Fruit fly (Drosophila melanogaster) whole organism, embryonic: ENCODE results near the gene Drice.

Experiments used
- Adf1 ChIP-seq: fragments of 200-800 bp; sonication (Bioruptor generic); IDR thresholded peaks from 2 replicates; pipeline ENCODE4 v1.3.6; 2022; ENCODE audit warnings: missing biosample characterization, missing genetic modification characterization
- B-H1 ChIP-seq: fragments of 200-800 bp; sonication (Bioruptor generic); IDR thresholded peaks from 3 replicates; pipeline ENCODE4 v1.3.6; 2022; ENCODE audit warnings: missing biosample characterization, missing genetic modification characterization
- Bgb ChIP-seq: fragments of 200-800 bp; sonication (Bioruptor generic); IDR thresholded peaks from 2 replicates; pipeline ENCODE4 v1.3.6; 2022; ENCODE audit warnings: missing biosample characterization, missing genetic modification characterization; ENCODE audit not compliant: partially characterized antibody
- CG13287 ChIP-seq: fragments of 200-800 bp; sonication (Bioruptor generic); IDR thresholded peaks from 2 replicates; pipeline ENCODE4 v1.3.6; 2022; ENCODE audit warnings: missing biosample characterization, missing genetic modification characterization; ENCODE audit not compliant: partially characterized antibody
- CG17385 ChIP-seq: fragments of 200-800 bp; sonication (Bioruptor generic); optimal IDR thresholded peaks from 3 replicates; lab custom pipeline; 2018; ENCODE audit warnings: missing biosample characterization, mild to moderate bottlenecking, missing genetic modification characterization
- CG2199 ChIP-seq: fragments of 200-800 bp; sonication (Bioruptor generic); IDR thresholded peaks from 3 replicates; pipeline ENCODE4 v1.3.6; 2022; ENCODE audit warnings: missing biosample characterization, missing genetic modification characterization
- CG31441 ChIP-seq: fragments of 200-800 bp; sonication (Bioruptor generic); IDR thresholded peaks from 2 replicates; pipeline ENCODE4 v1.3.6; 2022; ENCODE audit warnings: missing biosample characterization, missing genetic modification characterization
- CG34224 ChIP-seq: fragments of 200-800 bp; sonication (Bioruptor generic); IDR thresholded peaks from 3 replicates; pipeline ENCODE4 v1.3.6; 2022; ENCODE audit warnings: missing biosample characterization, missing genetic modification characterization; ENCODE audit not compliant: partially characterized antibody
- CG6254 ChIP-seq: fragments of 200-800 bp; sonication (Bioruptor generic); optimal IDR thresholded peaks from 3 replicates; lab custom pipeline; 2017; ENCODE audit warnings: mild to moderate bottlenecking, missing biosample characterization, missing genetic modification reagents, missing genetic modification characterization
- CG7839 ChIP-seq: fragments of 200-800 bp; sonication (Bioruptor generic); optimal IDR thresholded peaks from 3 replicates; lab custom pipeline; 2018; ENCODE audit warnings: missing biosample characterization, mild to moderate bottlenecking, missing genetic modification characterization, moderate library complexity
- Chrac-16 ChIP-seq: fragments of 200-800 bp; sonication (Bioruptor generic); optimal IDR thresholded peaks from 3 replicates; lab custom pipeline; 2016; ENCODE audit warnings: missing biosample characterization, missing genetic modification characterization
- D19A ChIP-seq: fragments of 200-800 bp; optimal IDR thresholded peaks from 3 replicates; lab custom pipeline; 2019; ENCODE audit warnings: missing biosample characterization, mild to moderate bottlenecking, missing genetic modification characterization, moderate library complexity
- D19B ChIP-seq: fragments of 200-800 bp; sonication (Bioruptor generic); optimal IDR thresholded peaks from 2 replicates; lab custom pipeline; 2017; ENCODE audit warnings: missing biosample characterization, mild to moderate bottlenecking, missing genetic modification characterization
- Deaf1 ChIP-seq: fragments of 200-800 bp; optimal IDR thresholded peaks from 3 replicates; lab custom pipeline; 2019; ENCODE audit warnings: missing biosample characterization, mild to moderate bottlenecking, missing genetic modification characterization, moderate library complexity
- Doc3 ChIP-seq: fragments of 200-800 bp; sonication (Bioruptor generic); IDR thresholded peaks from 3 replicates; pipeline ENCODE4 v1.3.6; 2022; ENCODE audit warnings: missing biosample characterization, missing genetic modification characterization; ENCODE audit not compliant: partially characterized antibody
- Dp ChIP-seq: fragments of 200-800 bp; sonication (Bioruptor generic); optimal IDR thresholded peaks from 2 replicates; lab custom pipeline; 2018; ENCODE audit warnings: missing biosample characterization, mild to moderate bottlenecking, missing genetic modification characterization, moderate library complexity
- Ets65A ChIP-seq: fragments of 200-800 bp; sonication (Bioruptor generic); peaks from one replicate; lab custom pipeline; 2016; ENCODE audit warnings: missing biosample characterization, missing genetic modification characterization
- Gsc ChIP-seq: fragments of 200-800 bp; sonication (Bioruptor generic); IDR thresholded peaks from 2 replicates; pipeline ENCODE4 v1.3.6; 2022; ENCODE audit warnings: missing biosample characterization, missing genetic modification characterization
- Hr39 ChIP-seq: fragments of >200 bp; optimal IDR thresholded peaks from 2 replicates; lab custom pipeline; 2017
- Lpt ChIP-seq: fragments of >200 bp; optimal IDR thresholded peaks from 2 replicates; lab custom pipeline; 2018; ENCODE audit warnings: missing biosample characterization, missing genetic modification characterization
- NfI ChIP-seq: fragments of 200-800 bp; sonication (Bioruptor generic); optimal IDR thresholded peaks from 3 replicates; lab custom pipeline; 2018; ENCODE audit warnings: missing biosample characterization, mild to moderate bottlenecking, missing genetic modification characterization, moderate library complexity
- Oaz ChIP-seq: fragments of 200-800 bp; sonication (Bioruptor generic); IDR thresholded peaks from 2 replicates; pipeline ENCODE4 v1.3.6; 2022; ENCODE audit warnings: missing biosample characterization, missing genetic modification characterization
- Taf1 ChIP-seq: fragments of 200-800 bp; sonication (Bioruptor generic); IDR thresholded peaks from 2 replicates; pipeline ENCODE4 v1.3.6; 2022; ENCODE audit warnings: missing biosample characterization, missing genetic modification characterization
- ab ChIP-seq: fragments of 200-800 bp; sonication (Bioruptor generic); optimal IDR thresholded peaks from 2 replicates; lab custom pipeline; 2016; ENCODE audit warnings: missing biosample characterization, missing genetic modification characterization
- ash1 ChIP-seq: fragments of 200-800 bp; sonication (Bioruptor generic); optimal IDR thresholded peaks from 2 replicates; lab custom pipeline; 2018; ENCODE audit warnings: missing biosample characterization, mild to moderate bottlenecking, missing genetic modification characterization
- bab2 ChIP-seq: fragments of 200-800 bp; sonication (Bioruptor generic); optimal IDR thresholded peaks from 2 replicates; lab custom pipeline; 2016; ENCODE audit warnings: missing biosample characterization, missing genetic modification characterization
- ham ChIP-seq: fragments of 200-800 bp; sonication (Bioruptor generic); IDR thresholded peaks from 2 replicates; pipeline ENCODE4 v1.3.6; 2022; ENCODE audit warnings: missing biosample characterization, missing genetic modification characterization
- hth ChIP-seq: fragments of >200 bp; optimal IDR thresholded peaks from 2 replicates; lab custom pipeline; 2017; ENCODE audit warnings: inconsistent platforms
- jing ChIP-seq: fragments of 200-800 bp; sonication (Bioruptor generic); optimal IDR thresholded peaks from 2 replicates; lab custom pipeline; 2018; ENCODE audit warnings: missing biosample characterization, mild to moderate bottlenecking, missing genetic modification characterization
- kay ChIP-seq: fragments of 200-800 bp; sonication (Bioruptor generic); optimal IDR thresholded peaks from 2 replicates; lab custom pipeline; 2016; ENCODE audit warnings: missing biosample characterization, missing genetic modification characterization
- nerfin-1 ChIP-seq: fragments of 200-800 bp; sonication (Bioruptor generic); optimal IDR thresholded peaks from 3 replicates; lab custom pipeline; 2019; ENCODE audit warnings: missing biosample characterization, mild to moderate bottlenecking, missing genetic modification characterization, moderate library complexity
- pan ChIP-seq, 4 experiments: fragments of >200 bp in 3 of 4; fragments of 200-800 bp in 1 of 4; sonication (Bioruptor generic) in 1 of 4; optimal IDR thresholded peaks in 3 of 4; IDR thresholded peaks in 1 of 4; 2 replicates each; pipeline versions ENCODE4 v1.3.6 to Lab custom; 2017 to 2022; ENCODE audit warnings: missing biosample characterization in 2 of 4, missing genetic modification characterization in 2 of 4, mixed read lengths in 1 of 4
- pros ChIP-seq: fragments of 200-800 bp; sonication (Bioruptor generic); optimal IDR thresholded peaks from 3 replicates; lab custom pipeline; 2019; ENCODE audit warnings: missing biosample characterization, mild to moderate bottlenecking, missing genetic modification characterization, moderate library complexity
- pum ChIP-seq: fragments of 200-800 bp; sonication (Bioruptor generic); optimal IDR thresholded peaks from 2 replicates; lab custom pipeline; 2016; ENCODE audit warnings: missing biosample characterization, missing genetic modification characterization
- row ChIP-seq: fragments of 200-800 bp; sonication (Bioruptor generic); IDR thresholded peaks from 3 replicates; pipeline ENCODE4 v1.3.6; 2022; ENCODE audit warnings: missing biosample characterization, missing genetic modification characterization
- sd ChIP-seq: fragments of 200-800 bp; sonication (Bioruptor generic); optimal IDR thresholded peaks from 3 replicates; lab custom pipeline; 2018; ENCODE audit warnings: missing biosample characterization, mild to moderate bottlenecking, missing genetic modification characterization, moderate library complexity
- sens ChIP-seq: fragments of 200-800 bp; sonication (Bioruptor generic); peaks from one replicate; lab custom pipeline; 2016; ENCODE audit warnings: missing biosample characterization, missing genetic modification characterization
- slp2 ChIP-seq: fragments of 200-800 bp; sonication (Bioruptor generic); optimal IDR thresholded peaks from 2 replicates; lab custom pipeline; 2016; ENCODE audit warnings: missing biosample characterization, missing genetic modification characterization
- z ChIP-seq: fragments of 200-800 bp; sonication (Bioruptor generic); IDR thresholded peaks from 3 replicates; pipeline ENCODE4 v1.3.6; 2022; ENCODE audit warnings: missing biosample characterization, missing genetic modification characterization
- zen ChIP-seq: fragments of 200-800 bp; sonication (Bioruptor generic); optimal IDR thresholded peaks from 3 replicates; lab custom pipeline; 2018; ENCODE audit warnings: missing biosample characterization, mild to moderate bottlenecking, missing genetic modification characterization, moderate library complexity
- zf30C ChIP-seq: fragments of 200-800 bp; sonication (Bioruptor generic); optimal IDR thresholded peaks from 3 replicates; lab custom pipeline; 2018; ENCODE audit warnings: missing biosample characterization, mild to moderate bottlenecking, missing genetic modification characterization

Gene Drice

DNA sequence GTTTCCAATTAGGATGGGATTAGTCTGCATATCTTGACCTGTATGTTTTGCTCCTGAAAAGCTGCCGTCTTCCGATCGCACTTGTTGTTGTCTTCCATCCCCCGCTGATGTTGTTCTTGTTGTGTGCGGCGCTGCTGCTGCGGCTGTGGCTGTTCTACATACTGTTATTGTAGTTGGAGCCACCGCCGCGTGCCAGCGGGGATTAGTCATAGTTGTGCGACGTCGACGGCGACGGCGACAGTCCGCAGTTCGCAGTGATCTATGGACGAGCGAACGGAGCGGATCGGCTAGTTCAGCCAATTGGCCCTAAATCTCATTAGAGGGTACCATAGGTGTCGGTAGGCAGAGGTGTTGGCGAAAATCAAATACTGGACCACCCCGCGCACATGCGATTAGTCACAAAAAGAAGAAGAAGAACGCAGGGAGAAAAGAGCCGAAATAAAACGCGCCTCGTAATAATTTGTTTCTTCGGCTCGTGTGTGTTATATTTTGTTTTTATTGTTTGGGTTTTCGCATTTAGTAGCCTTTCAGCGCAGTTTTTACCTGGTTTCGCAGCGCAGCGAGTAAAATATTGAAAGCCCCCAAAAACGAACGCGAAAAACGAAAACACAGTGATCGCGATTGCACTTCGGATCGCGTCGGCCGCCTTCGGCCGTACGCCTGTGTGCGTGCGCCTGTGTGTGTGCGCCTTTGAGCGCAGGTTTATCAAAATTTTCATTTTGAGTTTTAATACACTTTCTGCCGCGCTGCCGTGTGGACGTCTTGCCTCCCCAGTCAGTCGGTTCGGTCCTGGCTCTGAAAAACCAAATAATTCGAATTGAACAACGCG is 34.0 kb upstream of the Drice start, which contains the start of gene kay (continued):
- TF ChIP-seq CG17385 (GFP tag; lab: Kevin White, UChicago) (peak; percentile 59), CG13287 (GFP tag; lab: Robert Waterston, UW) (0 out of 2 replicates have a peak, but pooled peaks have one; percentile 7), Lpt (GFP tag; lab: Kevin White, UChicago) (no peak), sens (GFP tag; lab: Kevin White, UChicago) (peak; percentile 29), Hr39 (peak; percentile 97), CG34224 (0 out of 3 replicates have a peak, but pooled peaks have one; percentile 25), pum (GFP tag; lab: Kevin White, UChicago) (no peak), Bgb (GFP tag; lab: Robert Waterston, UW) (peak; percentile 33; the same call in 1 of the 2 replicates), Chrac-16 (GFP tag; lab: Kevin White, UChicago) (no peak), pros (GFP tag; lab: Kevin White, UChicago) (no peak), NfI (GFP tag; lab: Kevin White, UChicago) (no peak), Taf1 (GFP tag; lab: Robert Waterston, UW) (no peak), Oaz (GFP tag; lab: Robert Waterston, UW) (0 out of 2 replicates have a peak, but pooled peaks have one; percentile 24), z (GFP tag; lab: Robert Waterston, UW) (peak; percentile 56; the same call in 1 of the 3 replicates), B-H1 (GFP tag; lab: Robert Waterston, UW) (no peak), Deaf1 (tag; lab: Kevin White, UChicago) (peak; percentile 96), zf30C (GFP tag; lab: Kevin White, UChicago) (no peak), slp2 (GFP tag; lab: Kevin White, UChicago) (no peak), Adf1 (GFP tag; lab: Robert Waterston, UW) (peak; percentile 70), nerfin-1 (tag; lab: Kevin White, UChicago) (no peak), kay (GFP tag; lab: Kevin White, UChicago) (peak; percentile 69), pan (optimal IDR thresholded peaks at IDR 0.05; lab: Kevin White, UChicago) (no peak), pan (GFP tag; optimal IDR thresholded peaks at IDR 0.05 in 1 of 2, IDR thresholded peaks at IDR 0.05 in 1 of 2) (peak in 1 of 2 experiments; percentile 36), CG31441 (GFP tag; lab: Robert Waterston, UW) (no peak), sd (tag; lab: Kevin White, UChicago) (peak; percentile 72), hth (lab: Kevin White, UChicago) (no peak), CG2199 (GFP tag; lab: Robert Waterston, UW) (peak; percentile 39; the same call in 1 of the 3 replicates), jing (GFP tag; lab: Kevin White, UChicago) (no peak), Gsc (GFP tag; lab: Robert Waterston, UW) (no peak), ab (GFP tag; lab: Kevin White, UChicago) (no peak), Ets65A (GFP tag; lab: Kevin White, UChicago) (peak; percentile 13), row (GFP tag; lab: Robert Waterston, UW) (peak; percentile 26; the same call in 1 of the 3 replicates), D19A (peak; percentile 29), CG7839 (no peak), CG6254 (no peak), bab2 (GFP tag; lab: Kevin White, UChicago) (no peak), D19B (GFP tag; lab: Kevin White, UChicago) (peak; percentile 71), ash1 (no peak), Dp (no peak), Doc3 (GFP tag; lab: Robert Waterston, UW) (no peak), ham (GFP tag; lab: Robert Waterston, UW) (no peak), zen (tag; lab: Kevin White, UChicago) (peak; percentile 25)
- TF ChIP-seq, all 482 proteins: peak for 31
